Worm (Caenorhabditis elegans) whole organism, young adult: ENCODE measurements around the gene C35D10.5.

ENCODE experiments used
- B0336.3 ChIP-seq: fragments of 200-800 bp; sonication (Bioruptor generic); IDR thresholded peaks from 2 replicates; pipeline ENCODE4 v1.3.6; 2022; ENCODE audit warnings: missing genetic modification characterization, missing compliant biosample characterization
- D2030.7 ChIP-seq: fragments of 200-800 bp; sonication (Bioruptor generic); IDR thresholded peaks from 2 replicates; pipeline ENCODE4 v1.3.6; 2022; ENCODE audit warnings: missing genetic modification reagents, missing genetic modification characterization, missing compliant biosample characterization
- F33H1.4 ChIP-seq: fragments of 200-800 bp; sonication (Bioruptor generic); IDR thresholded peaks from 2 replicates; pipeline ENCODE4 v1.3.6; 2022; ENCODE audit warnings: missing genetic modification reagents, missing genetic modification characterization, missing compliant biosample characterization
- F37B4.10 ChIP-seq: fragments of 200-800 bp; sonication (Bioruptor generic); IDR thresholded peaks from 2 replicates; pipeline ENCODE4 v1.3.6; 2022; ENCODE audit warnings: missing genetic modification characterization, missing compliant biosample characterization
- F49E8.2 ChIP-seq: sonication (generic microtip); optimal IDR thresholded peaks from 3 replicates; lab custom pipeline; 2017; ENCODE audit warnings: missing genetic modification characterization, mild to moderate bottlenecking, missing compliant biosample characterization, antibody characterized with exemption, moderate library complexity; ENCODE audit not compliant: insufficient read depth
- F57A8.1 ChIP-seq: fragments of 200-800 bp; sonication (Bioruptor generic); optimal IDR thresholded peaks from 2 replicates; lab custom pipeline; 2018; ENCODE audit warnings: mild to moderate bottlenecking, missing genetic modification characterization, moderate library complexity, missing compliant biosample characterization
- F57C9.4 ChIP-seq: sonication (generic microtip); optimal IDR thresholded peaks from 2 replicates; lab custom pipeline; 2017; ENCODE audit warnings: mild to moderate bottlenecking, missing genetic modification characterization, missing compliant biosample characterization
- T26A5.8 ChIP-seq: sonication (generic microtip); optimal IDR thresholded peaks from 2 replicates; lab custom pipeline; 2016; ENCODE audit warnings: missing genetic modification characterization, missing compliant biosample characterization
- Y53G8AR.9 ChIP-seq: fragments of 200-800 bp; sonication (Bioruptor generic); conservative IDR thresholded peaks from 2 replicates; pipeline ENCODE4 v1.3.6; 2022; ENCODE audit warnings: missing genetic modification reagents, missing genetic modification characterization, missing compliant biosample characterization
- ama-1 ChIP-seq, 3 experiments: fragments of 150-350 bp in 1 of 3; sonication (generic microtip) in 2 of 3; optimal IDR thresholded peaks; 2 replicates each; lab custom pipeline; 2014 to 2018; ENCODE audit warnings: missing biosample characterization in 2 of 3, missing genetic modification characterization in 2 of 3, missing genetic modification reagents in 2 of 3
- attf-5 ChIP-seq: fragments of 200-800 bp; sonication (Bioruptor generic); optimal IDR thresholded peaks from 2 replicates; lab custom pipeline; 2018; ENCODE audit warnings: mild to moderate bottlenecking, missing genetic modification characterization, missing compliant biosample characterization
- bed-2 ChIP-seq: fragments of 200-800 bp; sonication (Bioruptor generic); IDR thresholded peaks from 2 replicates; pipeline ENCODE4 v1.3.6; 2022; ENCODE audit warnings: missing genetic modification reagents, missing genetic modification characterization, missing compliant biosample characterization
- ceh-27 ChIP-seq: fragments of 200-800 bp; sonication (Bioruptor generic); optimal IDR thresholded peaks from 2 replicates; lab custom pipeline; 2018; ENCODE audit warnings: mild to moderate bottlenecking, missing genetic modification characterization, moderate library complexity, missing compliant biosample characterization
- dox-1 ChIP-seq: fragments of 200-800 bp; sonication (Bioruptor generic); IDR thresholded peaks from 2 replicates; pipeline ENCODE4 v1.3.6; 2022; ENCODE audit warnings: missing genetic modification reagents, missing genetic modification characterization, missing compliant biosample characterization
- dpl-1 ChIP-seq: fragments of 150-350 bp; optimal IDR thresholded peaks from 2 replicates; lab custom pipeline; 2014; ENCODE audit warnings: missing biosample characterization, missing genetic modification reagents, missing genetic modification characterization
- efl-1 ChIP-seq: fragments of 150-350 bp; optimal IDR thresholded peaks from 2 replicates; lab custom pipeline; 2014; ENCODE audit warnings: missing biosample characterization, missing genetic modification reagents, missing genetic modification characterization
- ekl-4 ChIP-seq: fragments of 200-800 bp; sonication (Bioruptor generic); IDR thresholded peaks from 2 replicates; pipeline ENCODE4 v1.3.6; 2022; ENCODE audit warnings: missing genetic modification reagents, missing genetic modification characterization, missing compliant biosample characterization
- him-1 ChIP-seq: sonication (generic microtip); optimal IDR thresholded peaks from 2 replicates; lab custom pipeline; 2016; ENCODE audit warnings: missing genotype, missing genetic modification reagents, missing genetic modification characterization, missing compliant biosample characterization
- hlh-12 ChIP-seq: sonication (generic microtip); optimal IDR thresholded peaks from 2 replicates; lab custom pipeline; 2016; ENCODE audit warnings: missing genetic modification characterization, missing compliant biosample characterization
- hrde-1 ChIP-seq: sonication (generic microtip); optimal IDR thresholded peaks from 2 replicates; lab custom pipeline; 2016; ENCODE audit warnings: missing genetic modification characterization, mild to moderate bottlenecking, missing compliant biosample characterization, moderate library complexity, missing genotype, missing genetic modification reagents, borderline replicate concordance
- hsf-1 ChIP-seq: fragments of 200-800 bp; sonication (Bioruptor generic); IDR thresholded peaks from 2 replicates; pipeline ENCODE4 v1.3.6; 2022; ENCODE audit warnings: missing genetic modification reagents, missing genetic modification characterization, missing compliant biosample characterization
- lin-35 ChIP-seq, 3 experiments: fragments of 150-350 bp in 2 of 3; sonication (generic microtip) in 1 of 3; optimal IDR thresholded peaks; 2 replicates each; lab custom pipeline; 2014 to 2018; ENCODE audit warnings: missing biosample characterization in 3 of 3, missing genetic modification characterization in 3 of 3, missing genetic modification reagents in 3 of 3
- lin-54 ChIP-seq: fragments of 200-800 bp; sonication (Bioruptor generic); optimal IDR thresholded peaks from 2 replicates; lab custom pipeline; 2018; ENCODE audit warnings: mild to moderate bottlenecking, missing genetic modification characterization, missing compliant biosample characterization
- lir-1 ChIP-seq: fragments of 200-800 bp; sonication (Bioruptor generic); conservative IDR thresholded peaks from 2 replicates; pipeline ENCODE4 v1.3.6; 2022; ENCODE audit warnings: missing genetic modification reagents, missing genetic modification characterization, missing compliant biosample characterization
- lsl-1 ChIP-seq: fragments of 200-800 bp; sonication (Bioruptor generic); optimal IDR thresholded peaks from 2 replicates; lab custom pipeline; 2018; ENCODE audit warnings: mild to moderate bottlenecking, missing genetic modification characterization, moderate library complexity, missing compliant biosample characterization
- madf-6 ChIP-seq: fragments of 200-800 bp; sonication (Bioruptor generic); IDR thresholded peaks from 2 replicates; pipeline ENCODE4 v1.3.6; 2022; ENCODE audit warnings: missing genetic modification reagents, missing genetic modification characterization, missing compliant biosample characterization
- madf-8 ChIP-seq: fragments of 200-800 bp; sonication (Bioruptor generic); conservative IDR thresholded peaks from 2 replicates; pipeline ENCODE4 v1.3.6; 2022; ENCODE audit warnings: missing genetic modification reagents, missing genetic modification characterization, missing compliant biosample characterization
- mcd-1 ChIP-seq: fragments of 200-800 bp; sonication (Bioruptor generic); IDR thresholded peaks from 2 replicates; pipeline ENCODE4 v1.3.6; 2022; ENCODE audit warnings: missing genetic modification reagents, missing genetic modification characterization, missing compliant biosample characterization
- nhr-120 ChIP-seq: fragments of 200-800 bp; sonication (Bioruptor generic); IDR thresholded peaks from 2 replicates; pipeline ENCODE4 v1.3.6; 2022; ENCODE audit warnings: missing genetic modification characterization, missing compliant biosample characterization
- rpc-1 ChIP-seq, 2 experiments: fragments of 150-350 bp in 1 of 2; sonication (generic microtip) in 1 of 2; optimal IDR thresholded peaks; 2 replicates each; lab custom pipeline; 2014 to 2018; ENCODE audit warnings: missing biosample characterization in 1 of 2, missing genetic modification characterization in 1 of 2, missing genetic modification reagents in 1 of 2, missing genotype in 1 of 2
- sea-2 ChIP-seq: fragments of 200-800 bp; sonication (Bioruptor generic); IDR thresholded peaks from 2 replicates; pipeline ENCODE4 v1.3.6; 2022; ENCODE audit warnings: missing genetic modification characterization, missing compliant biosample characterization
- tlf-1 ChIP-seq: fragments of 200-800 bp; sonication (Bioruptor generic); optimal IDR thresholded peaks from 2 replicates; lab custom pipeline; 2018; ENCODE audit warnings: mild to moderate bottlenecking, missing genetic modification characterization, missing compliant biosample characterization
- xnd-1 ChIP-seq: sonication (generic microtip); optimal IDR thresholded peaks from 2 replicates; lab custom pipeline; 2016; ENCODE audit warnings: missing genotype, missing genetic modification reagents, missing genetic modification characterization, missing compliant biosample characterization
- zim-3 ChIP-seq: sonication (generic microtip); optimal IDR thresholded peaks from 2 replicates; lab custom pipeline; 2017; ENCODE audit warnings: mild to moderate bottlenecking, missing genetic modification characterization, moderate library complexity, missing compliant biosample characterization
- ztf-6 ChIP-seq: fragments of 200-800 bp; sonication (Bioruptor generic); IDR thresholded peaks from 2 replicates; pipeline ENCODE4 v1.3.6; 2022; ENCODE audit warnings: missing genetic modification reagents, missing genetic modification characterization, missing compliant biosample characterization

C35D10.5 gene

ce11 chrIII:4874671-4875070, 12.5 kb downstream of the C35D10.5 start, which contains the start of gene C35D10.12:
Gene C35D10.12, minus strand, starts transcription at chrIII:4874771.
- TF ChIP-seq madf-8 (GFP tag; lab: Robert Waterston, UW) (no peak), nhr-120 (no peak), hsf-1 (GFP tag; lab: Robert Waterston, UW) (no peak), F37B4.10 (GFP tag; lab: Robert Waterston, UW) (no peak), hlh-12 (tag; lab: Kevin White, UChicago) (no peak), T26A5.8 (tag; lab: Kevin White, UChicago) (no peak)
- TF ChIP-seq, all 124 proteins: peak for 0

DNA sequence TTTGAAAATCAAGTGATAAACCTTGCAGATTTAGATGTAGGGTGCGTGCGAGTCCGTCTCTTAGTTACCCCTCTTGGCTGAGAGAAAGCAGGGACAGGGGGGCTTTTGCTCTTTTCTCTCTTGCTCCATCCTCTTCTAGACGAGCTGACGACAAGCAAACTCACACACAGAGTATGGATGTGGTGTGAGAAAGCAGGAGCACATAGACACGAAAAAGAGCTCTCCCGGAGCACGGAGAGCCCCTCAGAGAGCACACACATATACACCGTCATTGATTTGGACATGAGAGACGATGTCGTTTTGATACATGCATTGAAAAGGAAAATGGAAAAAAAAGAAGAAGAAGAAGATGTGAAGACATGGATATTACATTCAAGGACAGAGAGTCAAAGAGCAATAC, 13.5 kb downstream of the C35D10.5 start:
- TF ChIP-seq attf-5 (no peak), lin-35 (GFP tag; optimal IDR thresholded peaks at IDR 0.05; lab: Kevin White, UChicago) (peak in 1 of 3 experiments; percentile 61)

DNA sequence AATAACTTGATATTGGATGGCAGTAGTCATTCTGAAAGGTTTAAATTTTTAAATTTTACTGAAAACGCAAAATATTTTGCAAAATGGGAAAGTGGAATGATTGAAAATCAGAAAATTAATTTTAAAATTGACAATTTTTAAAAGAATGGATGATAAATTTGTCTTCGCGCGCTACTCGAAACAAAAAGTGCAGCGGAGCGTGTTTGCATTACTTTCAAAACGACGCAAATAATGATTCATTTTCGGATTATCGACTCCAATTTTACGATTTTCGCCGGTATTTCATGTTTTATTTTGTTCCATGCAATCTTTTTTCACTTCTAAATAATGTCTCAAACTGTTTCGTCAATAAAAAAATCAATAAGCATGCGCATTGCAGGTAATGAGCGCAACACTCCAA, 16.1 kb downstream of the C35D10.5 start, which contains the start of the genes tost-1 and arx-6:
Gene tost-1, minus strand, starts transcription at position 31 of the 400 bp plus-strand sequence.
Gene arx-6, plus strand, starts transcription at position 378 of the 400 bp plus-strand sequence.
- TF ChIP-seq mcd-1 (GFP tag; lab: Robert Waterston, UW) = peak; percentile 86
- TF ChIP-seq madf-6 (GFP tag; lab: Robert Waterston, UW) = peak; percentile 63
- peak; percentile 15 for TF ChIP-seq him-1 (tag; lab: Kevin White, UChicago)
- TF ChIP-seq lin-35 (GFP tag; optimal IDR thresholded peaks at IDR 0.05; lab: Kevin White, UChicago) = peak in 1 of 3 experiments; percentile 52
- peak; percentile 76 for TF ChIP-seq efl-1 (GFP tag; lab: Kevin White, UChicago)
- peak; percentile 69 for TF ChIP-seq lin-54
- no peak for TF ChIP-seq ceh-27 (GFP tag; lab: Kevin White, UChicago)
- TF ChIP-seq D2030.7 = peak; percentile 48; the same call in 1 of the 2 replicates
- no peak for TF ChIP-seq zim-3 (tag; lab: Kevin White, UChicago)
- 0 out of 2 replicates have a peak, but pooled peaks have one; percentile 18 for TF ChIP-seq F33H1.4 (GFP tag; lab: Robert Waterston, UW)
- no peak for TF ChIP-seq F57C9.4 (tag; lab: Kevin White, UChicago)
- TF ChIP-seq dpl-1 = peak; percentile 44
- TF ChIP-seq dox-1 (GFP tag; lab: Robert Waterston, UW) = 0 out of 2 replicates have a peak, but pooled peaks have one; percentile 11
- no peak for TF ChIP-seq sea-2 (GFP tag; lab: Robert Waterston, UW)
- peak; percentile 37 for TF ChIP-seq lsl-1 (GFP tag; lab: Kevin White, UChicago)
- TF ChIP-seq, all 124 proteins: peak for 11

DNA sequence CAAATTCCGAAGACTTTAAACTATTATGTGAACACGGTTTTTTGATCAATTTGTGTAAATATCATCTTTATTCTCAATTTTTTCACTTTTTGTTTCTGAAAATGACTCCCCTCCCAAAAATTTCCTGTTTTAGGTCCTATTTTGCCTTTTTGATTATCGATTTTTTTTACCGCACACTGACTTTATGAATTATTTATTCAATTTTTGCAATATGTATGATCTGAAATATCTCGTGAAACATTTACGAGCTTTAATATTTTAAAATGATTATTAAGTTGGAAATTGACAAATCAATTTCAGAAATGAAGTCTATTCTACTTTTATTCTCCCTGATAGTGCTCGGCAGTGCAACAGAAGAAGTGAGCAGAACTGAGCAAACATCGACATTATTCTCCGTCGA, 17.3 kb downstream of the C35D10.5 start, which contains the start of gene C35D10.1:
Gene C35D10.1, plus strand, starts transcription at position 301 of the 400 bp plus-strand sequence.
- TF ChIP-seq attf-5 (no peak), dpl-1 (no peak), bed-2 (GFP tag; lab: Robert Waterston, UW) (no peak), tlf-1 (GFP tag; lab: Kevin White, UChicago) (no peak), nhr-120 (no peak), ceh-27 (GFP tag; lab: Kevin White, UChicago) (no peak), lin-54 (no peak), xnd-1 (tag; lab: Kevin White, UChicago) (peak; percentile 11), B0336.3 (GFP tag; lab: Robert Waterston, UW) (0 out of 2 replicates have a peak, but pooled peaks have one; percentile 26), F49E8.2 (tag; lab: Kevin White, UChicago) (peak; percentile 36), rpc-1 (optimal IDR thresholded peaks at IDR 0.05; lab: Kevin White, UChicago) (no peak), rpc-1 (tag; optimal IDR thresholded peaks at IDR 0.05; lab: Kevin White, UChicago) (no peak), madf-6 (GFP tag; lab: Robert Waterston, UW) (peak; percentile 42; the same call in 1 of the 2 replicates), ztf-6 (GFP tag; lab: Robert Waterston, UW) (no peak), lir-1 (GFP tag; lab: Robert Waterston, UW) (no peak), Y53G8AR.9 (0 out of 2 replicates have a peak, but pooled peaks have one; percentile 37), ekl-4 (GFP tag; lab: Robert Waterston, UW) (0 out of 2 replicates have a peak, but pooled peaks have one; percentile 20), F57A8.1 (GFP tag; lab: Kevin White, UChicago) (no peak), hrde-1 (tag; lab: Kevin White, UChicago) (no peak), ama-1 (optimal IDR thresholded peaks at IDR 0.05; lab: Kevin White, UChicago) (no peak), ama-1 (GFP tag; optimal IDR thresholded peaks at IDR 0.05; lab: Kevin White, UChicago) (no peak)
